Fruit fly (Drosophila melanogaster) whole organism: ENCODE results near the gene papi.

Experiments used
- CG8478 ChIP-seq: fragments of >200 bp; optimal IDR thresholded peaks from 2 replicates; lab custom pipeline; 2018; ENCODE audit warnings: inconsistent platforms
- usp ChIP-seq: fragments of >200 bp; optimal IDR thresholded peaks from 2 replicates; lab custom pipeline; 2017; ENCODE audit warnings: missing biosample characterization, missing genetic modification characterization, mixed read lengths

DNA sequence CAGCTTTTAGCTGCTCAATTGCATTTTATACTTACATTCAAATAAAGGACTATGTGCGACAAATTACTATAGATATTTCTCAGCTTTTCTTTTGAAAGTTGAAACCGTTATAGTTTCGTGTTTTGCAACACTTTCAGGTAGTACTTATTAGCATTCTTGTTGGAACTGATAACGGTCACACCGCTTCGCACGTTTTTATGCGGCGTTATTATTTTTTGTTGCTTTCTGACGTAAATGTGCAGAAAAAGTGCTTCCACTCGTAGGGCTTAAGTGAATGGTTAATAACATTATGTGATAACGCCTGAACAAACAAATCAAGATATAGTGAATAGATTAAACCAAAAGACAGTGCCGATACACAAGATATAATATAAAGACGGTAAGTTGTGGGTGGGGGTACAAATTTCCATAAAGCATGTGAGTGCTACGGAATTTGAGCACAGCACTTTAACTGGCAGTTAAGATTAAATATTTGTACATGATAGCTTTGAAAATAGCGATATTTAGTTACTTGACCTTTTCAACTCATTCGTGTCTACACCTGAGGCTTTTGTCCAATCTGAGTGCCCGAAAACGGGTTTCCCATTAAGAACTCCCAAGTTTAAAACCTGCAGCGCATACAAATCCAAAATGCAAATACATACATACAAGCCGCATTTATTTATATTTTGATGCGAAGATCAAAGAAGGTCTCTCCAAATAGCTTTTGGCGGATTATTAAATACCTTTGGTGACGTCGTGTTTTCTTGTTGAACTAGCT lies at the start of gene papi:
- TF ChIP-seq usp (GFP tag; lab: Kevin White, UChicago) (no peak), CG8478 (no peak)
